Fruit fly (Drosophila melanogaster) Kc167 (cell line): ENCODE results near the gene FoxL1.

Experiments used
- Myc ChIP-seq: fragments of >200 bp; optimal IDR thresholded peaks from 2 replicates; lab custom pipeline; 2017; ENCODE audit warnings: missing external identifiers
- Sin3A ChIP-seq: fragments of >200 bp; optimal IDR thresholded peaks from 2 replicates; lab custom pipeline; 2018; ENCODE audit warnings: missing external identifiers
- h ChIP-seq: fragments of >200 bp; optimal IDR thresholded peaks from 3 replicates; lab custom pipeline; 2018; ENCODE audit warnings: missing external identifiers
- insv ChIP-seq: fragments of >200 bp; optimal IDR thresholded peaks from 3 replicates; lab custom pipeline; 2018; ENCODE audit warnings: missing external identifiers
- psq ChIP-seq: fragments of >200 bp; optimal IDR thresholded peaks from 2 replicates; lab custom pipeline; 2017; ENCODE audit warnings: missing external identifiers
- ttk ChIP-seq: sonication (Bioruptor generic); optimal IDR thresholded peaks from 2 replicates; lab custom pipeline; 2017; ENCODE audit warnings: missing external identifiers

FoxL1 gene

dm6 chr3L:4003316-4003715 is 15.4 kb upstream of the FoxL1 start, which contains the start of gene CG14985:
Gene CG14985, plus strand, starts transcription at chr3L:4003474.
- no peak for TF ChIP-seq ttk (lab: Kevin White, UChicago)
- TF ChIP-seq Sin3A, result no peak
- no peak for TF ChIP-seq h (lab: Kevin White, UChicago)
- no peak for TF ChIP-seq psq
- TF ChIP-seq insv (lab: Kevin White, UChicago), result no peak
- no peak for TF ChIP-seq Myc (lab: Kevin White, UChicago)

- no peak for TF ChIP-seq psq
- TF ChIP-seq h (lab: Kevin White, UChicago), result no peak
- TF ChIP-seq Sin3A, result no peak
- no peak for TF ChIP-seq ttk (lab: Kevin White, UChicago)
- no peak for TF ChIP-seq insv (lab: Kevin White, UChicago)
Observed at dm6 chr3L:4007256-4007655, 11.4 kb upstream of the FoxL1 start.

dm6 chr3L:4010122-4010521 is 8.6 kb upstream of the FoxL1 start:
- TF ChIP-seq ttk (lab: Kevin White, UChicago) (no peak), h (lab: Kevin White, UChicago) (no peak), Myc (lab: Kevin White, UChicago) (no peak), insv (lab: Kevin White, UChicago) (no peak)

dm6 chr3L:4014349-4014748 is 4.3 kb upstream of the FoxL1 start:
- TF ChIP-seq h (lab: Kevin White, UChicago), result no peak
- no peak for TF ChIP-seq Sin3A
- no peak for TF ChIP-seq psq

dm6 chr3L:4016754-4017153 is 1.9 kb upstream of the FoxL1 start:
- TF ChIP-seq psq (no peak), ttk (lab: Kevin White, UChicago) (no peak), h (lab: Kevin White, UChicago) (no peak), Myc (lab: Kevin White, UChicago) (no peak), Sin3A (no peak), insv (lab: Kevin White, UChicago) (no peak)

- TF ChIP-seq insv (lab: Kevin White, UChicago) (no peak), Sin3A (no peak), h (lab: Kevin White, UChicago) (no peak), Myc (lab: Kevin White, UChicago) (no peak), psq (no peak), ttk (lab: Kevin White, UChicago) (no peak)
Observed at dm6 chr3L:4021260-4021831, 2.7 kb downstream of the FoxL1 start, which contains the start of gene Mul1. Gene Mul1, plus strand, starts transcription at chr3L:4021457.

dm6 chr3L:4024464-4024863 is 5.8 kb downstream of the FoxL1 start:
- TF ChIP-seq Sin3A, result no peak
- no peak for TF ChIP-seq h (lab: Kevin White, UChicago)
- no peak for TF ChIP-seq ttk (lab: Kevin White, UChicago)
- TF ChIP-seq psq, result no peak
- TF ChIP-seq insv (lab: Kevin White, UChicago), result no peak
- TF ChIP-seq Myc (lab: Kevin White, UChicago), result no peak

- no peak for TF ChIP-seq insv (lab: Kevin White, UChicago)
- TF ChIP-seq Myc (lab: Kevin White, UChicago), result no peak
- no peak for TF ChIP-seq ttk (lab: Kevin White, UChicago)
- TF ChIP-seq h (lab: Kevin White, UChicago), result no peak
- no peak for TF ChIP-seq psq
- TF ChIP-seq Sin3A, result no peak
Observed at dm6 chr3L:4025738-4026505, 7.2 kb downstream of the FoxL1 start, which contains the start of gene CG11594. Gene CG11594, minus strand, starts transcription at chr3L:4026011.

- TF ChIP-seq insv (lab: Kevin White, UChicago) (no peak), Myc (lab: Kevin White, UChicago) (no peak), Sin3A (no peak)
Observed at dm6 chr3L:4026506-4026868, 7.8 kb downstream of the FoxL1 start, which contains the start of gene Gr64a. Gene Gr64a, plus strand, starts transcription at chr3L:4026769.

- no peak for TF ChIP-seq psq
- TF ChIP-seq insv (lab: Kevin White, UChicago), result no peak
- TF ChIP-seq h (lab: Kevin White, UChicago), result no peak
- TF ChIP-seq Myc (lab: Kevin White, UChicago), result no peak
- TF ChIP-seq Sin3A, result no peak
- no peak for TF ChIP-seq ttk (lab: Kevin White, UChicago)
Observed at dm6 chr3L:4028305-4028704, 9.6 kb downstream of the FoxL1 start, which contains the start of the genes Gr64b and Gr64c. Gene Gr64b, plus strand, starts transcription at chr3L:4028605. Gene Gr64c, plus strand, starts transcription at chr3L:4028605.

dm6 chr3L:4031762-4032161 is 13.1 kb downstream of the FoxL1 start, which contains the start of the genes Gr64d and Gr64e:
Gene Gr64d, plus strand, starts transcription at chr3L:4032062.
Gene Gr64e, plus strand, starts transcription at chr3L:4032141.
- TF ChIP-seq ttk (lab: Kevin White, UChicago) (no peak), h (lab: Kevin White, UChicago) (no peak), insv (lab: Kevin White, UChicago) (no peak), Sin3A (no peak), Myc (lab: Kevin White, UChicago) (no peak), psq (no peak)

- TF ChIP-seq ttk (lab: Kevin White, UChicago), result no peak
- TF ChIP-seq h (lab: Kevin White, UChicago), result no peak
- no peak for TF ChIP-seq insv (lab: Kevin White, UChicago)
- TF ChIP-seq Sin3A, result no peak
- TF ChIP-seq psq, result no peak
- no peak for TF ChIP-seq Myc (lab: Kevin White, UChicago)
Observed at dm6 chr3L:4035499-4035898, 16.8 kb downstream of the FoxL1 start, which contains the start of gene Gr64f. Gene Gr64f, plus strand, starts transcription at chr3L:4035799.
